Fruit fly (Drosophila melanogaster): ENCODE measurements around the gene ATPsynGL.

- TF ChIP-seq psq (optimal IDR thresholded peaks at IDR 0.05) (no peak), ttk (optimal IDR thresholded peaks at IDR 0.05) (no peak), h (optimal IDR thresholded peaks at IDR 0.05) (no peak)
Measured at dm6 chr2L:7788952-7789466, 41.9 kb downstream of the ATPsynGL start.
